Worm (Caenorhabditis elegans) whole organism, late embryonic: ENCODE data around the gene C25G6.4.

Source experiments
- ama-1 ChIP-seq: fragments of 150-350 bp; optimal IDR thresholded peaks from 2 replicates; lab custom pipeline; 2014
- dve-1 ChIP-seq: sonication (generic microtip); optimal IDR thresholded peaks from 2 replicates; lab custom pipeline; 2017; ENCODE audit warnings: antibody characterized with exemption, mild to moderate bottlenecking, missing genetic modification characterization, missing compliant biosample characterization
- nhr-11 ChIP-seq: fragments of 150-350 bp; optimal IDR thresholded peaks from 2 replicates; lab custom pipeline; 2014; ENCODE audit warnings: missing biosample characterization, missing genetic modification characterization
- pqm-1 ChIP-seq: sonication (generic microtip); optimal IDR thresholded peaks from 2 replicates; lab custom pipeline; 2016; ENCODE audit warnings: missing genetic modification characterization, missing compliant biosample characterization

ce11 chrX:1244235-1244634, 5.4 kb downstream of the C25G6.4 start:
- TF ChIP-seq nhr-11 (tag; lab: Kevin White, UChicago): no peak
- no peak for TF ChIP-seq ama-1 (lab: Kevin White, UChicago)
- TF ChIP-seq pqm-1 (tag; lab: Kevin White, UChicago): no peak
- TF ChIP-seq dve-1 (tag; lab: Kevin White, UChicago): no peak
